Fruit fly (Drosophila melanogaster) Kc167 (cell line): ENCODE measurements around the gene Lipt2.

Source experiments
- Myc ChIP-seq: fragments of >200 bp; optimal IDR thresholded peaks from 2 replicates; lab custom pipeline; 2017; ENCODE audit warnings: missing external identifiers
- Sin3A ChIP-seq: fragments of >200 bp; optimal IDR thresholded peaks from 2 replicates; lab custom pipeline; 2018; ENCODE audit warnings: missing external identifiers
- h ChIP-seq: fragments of >200 bp; optimal IDR thresholded peaks from 3 replicates; lab custom pipeline; 2018; ENCODE audit warnings: missing external identifiers
- insv ChIP-seq: fragments of >200 bp; optimal IDR thresholded peaks from 3 replicates; lab custom pipeline; 2018; ENCODE audit warnings: missing external identifiers
- psq ChIP-seq: fragments of >200 bp; optimal IDR thresholded peaks from 2 replicates; lab custom pipeline; 2017; ENCODE audit warnings: missing external identifiers
- ttk ChIP-seq: sonication (Bioruptor generic); optimal IDR thresholded peaks from 2 replicates; lab custom pipeline; 2017; ENCODE audit warnings: missing external identifiers

The Lipt2 gene

DNA sequence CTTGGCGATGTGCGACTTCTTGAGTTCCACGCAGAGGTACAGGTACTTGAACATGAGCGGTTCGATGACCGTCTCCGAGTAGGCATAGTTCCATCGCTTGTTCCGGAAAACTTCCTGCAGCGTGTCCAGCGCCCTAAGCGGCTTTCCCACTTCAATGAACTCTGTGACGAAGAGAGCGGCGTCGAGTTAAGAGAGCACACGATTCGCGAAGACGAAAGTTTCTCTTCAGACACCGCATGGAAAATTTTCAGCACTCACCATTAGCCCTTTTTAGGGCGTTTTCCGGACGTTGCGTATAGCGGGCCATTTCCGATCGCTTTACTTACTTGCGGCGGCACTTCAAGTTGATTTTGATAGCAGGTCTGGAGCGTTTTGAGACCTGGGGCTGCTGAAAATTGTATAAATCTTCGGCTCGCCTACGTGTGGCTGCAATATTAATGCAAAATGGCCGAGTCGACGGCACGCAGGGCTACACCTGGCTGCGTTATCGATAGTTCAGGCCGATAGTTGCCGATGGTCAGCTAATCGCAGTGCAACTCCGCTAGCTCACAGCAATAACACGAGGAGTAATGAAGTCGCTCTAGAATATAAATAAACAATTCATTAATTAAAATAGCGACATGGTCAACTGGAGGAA, 3.6 kb downstream of the Lipt2 start, which contains the start of the genes eIF3a and CG1074:
TSS of gene eIF3a (minus strand) at position 455 of the 637 bp plus-strand sequence.
TSS of gene CG1074 (plus strand) at position 525 of the 637 bp plus-strand sequence.
- TF ChIP-seq Myc (lab: Kevin White, UChicago) (no peak), h (lab: Kevin White, UChicago) (no peak), insv (lab: Kevin White, UChicago) (no peak), psq (no peak), Sin3A (no peak), ttk (lab: Kevin White, UChicago) (no peak)

DNA sequence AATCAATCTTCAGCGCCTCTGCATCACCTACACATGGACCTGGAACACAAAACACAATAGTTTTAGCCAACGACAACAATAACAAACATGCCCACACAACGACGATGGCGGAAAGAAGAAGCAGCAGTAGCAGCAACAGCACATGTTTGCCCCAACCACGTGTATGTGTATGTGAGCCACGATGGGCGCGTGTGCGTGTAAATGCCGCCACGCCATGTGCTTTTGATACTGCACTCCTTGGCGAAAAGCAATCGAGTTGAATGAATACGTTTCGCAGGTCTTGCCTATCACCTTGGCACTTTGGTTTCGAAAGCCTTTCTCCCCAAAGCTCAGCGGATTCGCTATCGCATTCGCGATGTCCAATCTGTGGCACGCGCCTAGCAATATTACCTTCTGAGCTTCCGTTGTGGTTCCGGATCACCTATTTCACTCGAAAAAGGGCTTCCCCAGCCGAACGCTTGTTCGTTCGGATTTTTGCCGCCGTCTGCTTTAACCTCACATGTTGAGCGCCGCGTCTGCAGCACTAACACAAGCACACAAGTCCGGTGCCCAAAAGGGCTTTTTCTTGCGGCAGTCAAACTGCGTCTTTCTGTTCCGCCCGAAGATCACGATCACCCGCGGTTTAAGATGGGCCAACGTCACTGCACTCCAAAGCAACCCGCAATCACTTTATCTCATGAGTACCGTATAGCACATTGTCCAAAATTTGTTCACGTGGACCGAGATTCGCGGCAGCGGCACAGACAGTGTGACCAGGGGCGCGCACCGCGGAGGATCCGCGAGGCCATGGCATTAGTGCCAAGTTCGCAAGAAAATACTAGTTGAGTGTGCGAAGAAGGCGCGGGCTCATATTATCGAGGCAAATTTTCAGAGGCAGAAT, 8.3 kb downstream of the Lipt2 start, which contains the start of gene srl:
TSS of gene srl (minus strand) at position 751 of the 880 bp plus-strand sequence.
- TF ChIP-seq insv (lab: Kevin White, UChicago) (no peak), h (lab: Kevin White, UChicago) (no peak), psq (no peak), Myc (lab: Kevin White, UChicago) (no peak), Sin3A (no peak), ttk (lab: Kevin White, UChicago) (no peak)

- TF ChIP-seq h (lab: Kevin White, UChicago) (no peak), psq (no peak), ttk (lab: Kevin White, UChicago) (no peak), Myc (lab: Kevin White, UChicago) (no peak), insv (lab: Kevin White, UChicago) (no peak), Sin3A (no peak)
Measured at dm6 chr3R:4426730-4427129, 10.4 kb downstream of the Lipt2 start, which contains the start of gene CG31525. Gene CG31525 (plus strand): TSS chr3R:4427030.

- TF ChIP-seq h (lab: Kevin White, UChicago) (no peak), insv (lab: Kevin White, UChicago) (no peak), Sin3A (no peak), Myc (lab: Kevin White, UChicago) (no peak), ttk (lab: Kevin White, UChicago) (no peak), psq (no peak)
Measured at dm6 chr3R:4419482-4419881, 17.6 kb downstream of the Lipt2 start, which contains the start of gene CG32944. Gene CG32944 (minus strand): TSS chr3R:4419578.

dm6 chr3R:4416138-4416537, 21.0 kb downstream of the Lipt2 start, which contains the start of gene CG31528:
Gene CG31528 (plus strand): TSS chr3R:4416438.
- TF ChIP-seq insv (lab: Kevin White, UChicago) (no peak), psq (no peak), h (lab: Kevin White, UChicago) (no peak), ttk (lab: Kevin White, UChicago) (no peak), Sin3A (no peak), Myc (lab: Kevin White, UChicago) (no peak)

DNA sequence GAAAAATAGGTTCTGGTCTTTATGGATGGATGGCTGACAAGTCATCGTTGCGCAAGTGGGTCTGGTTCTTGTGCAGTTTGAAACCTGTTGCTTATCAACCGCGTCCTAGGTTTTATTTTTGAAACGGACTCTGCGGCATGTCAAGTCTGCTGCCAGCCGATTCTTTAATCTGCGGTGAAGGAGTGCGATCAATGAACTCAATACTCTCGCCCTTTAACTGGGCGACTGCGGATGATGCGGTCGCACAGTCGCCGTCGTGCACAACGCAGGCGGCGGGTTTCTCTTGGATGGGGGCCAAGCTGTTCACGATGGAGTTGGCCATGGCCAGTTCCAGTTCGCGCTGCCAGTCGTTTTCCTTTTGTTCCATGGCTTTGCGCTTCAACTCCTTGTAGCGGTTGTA, 29.8 kb downstream of the Lipt2 start:
- TF ChIP-seq psq (no peak), insv (lab: Kevin White, UChicago) (no peak), h (lab: Kevin White, UChicago) (no peak), Myc (lab: Kevin White, UChicago) (no peak), ttk (lab: Kevin White, UChicago) (no peak), Sin3A (no peak)

dm6 chr3R:4403706-4404392, 33.3 kb downstream of the Lipt2 start:
- TF ChIP-seq h (lab: Kevin White, UChicago) (no peak), psq (no peak), insv (lab: Kevin White, UChicago) (no peak), Myc (lab: Kevin White, UChicago) (no peak), Sin3A (no peak), ttk (lab: Kevin White, UChicago) (no peak)

- TF ChIP-seq Myc (lab: Kevin White, UChicago) (no peak), ttk (lab: Kevin White, UChicago) (no peak), insv (lab: Kevin White, UChicago) (no peak), h (lab: Kevin White, UChicago) (no peak), Sin3A (no peak), psq (no peak)
Measured at dm6 chr3R:4402884-4403705, 34.0 kb downstream of the Lipt2 start, which contains the start of gene lost. Gene lost (plus strand): TSS chr3R:4403076.

DNA sequence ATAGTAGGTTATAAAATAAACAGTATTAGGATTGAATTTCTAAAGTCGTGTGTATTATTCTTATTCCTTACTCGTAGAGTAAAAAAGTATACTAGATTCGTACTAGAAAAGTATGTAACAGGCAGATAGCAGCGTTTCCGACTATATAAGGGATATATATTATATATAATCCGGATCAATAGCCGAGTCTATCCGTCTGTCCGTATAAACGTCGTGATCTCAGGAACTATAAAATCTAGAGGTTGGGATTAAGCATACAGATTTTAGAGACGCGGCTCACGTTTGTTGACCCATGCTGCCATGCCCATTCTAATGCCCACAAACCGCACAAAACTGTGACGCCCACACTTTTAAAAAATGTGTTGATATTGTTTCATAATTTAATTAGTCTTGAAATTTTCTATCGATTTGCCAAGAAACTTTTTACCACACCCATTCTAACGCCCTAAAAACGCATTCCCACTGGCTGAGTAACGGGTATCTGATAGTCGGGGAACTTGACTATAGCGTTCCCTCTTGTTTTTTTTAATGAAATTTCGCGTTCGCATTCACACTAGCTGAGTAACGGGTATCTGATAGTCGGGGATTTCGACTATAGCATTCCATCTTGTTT, 35.0 kb downstream of the Lipt2 start, which contains the start of gene CG9853:
TSS of gene CG9853 (minus strand) at position 51 of the 613 bp plus-strand sequence.
- TF ChIP-seq insv (lab: Kevin White, UChicago) (no peak), Myc (lab: Kevin White, UChicago) (no peak), Sin3A (no peak), psq (no peak), ttk (lab: Kevin White, UChicago) (no peak), h (lab: Kevin White, UChicago) (no peak)

DNA sequence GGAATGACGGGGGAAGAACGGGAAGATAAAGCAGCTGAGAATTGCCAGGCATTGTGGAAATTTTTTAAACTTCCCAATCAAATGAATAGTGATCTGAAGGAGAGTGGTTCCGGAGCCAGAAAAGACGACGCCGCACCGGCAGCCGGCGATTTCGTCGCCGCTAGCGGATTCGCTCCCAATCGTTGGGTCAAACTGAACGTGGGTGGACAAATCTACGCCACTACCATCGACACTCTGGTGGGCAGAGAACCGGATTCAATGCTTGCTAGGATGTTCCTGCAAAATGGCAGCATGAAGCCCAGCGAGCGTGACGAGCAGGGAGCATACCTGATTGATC, 36.7 kb downstream of the Lipt2 start, which contains the start of gene CG14647:
TSS of gene CG14647 (plus strand) at position 14 of the 337 bp plus-strand sequence.
- no peak for TF ChIP-seq h (lab: Kevin White, UChicago)
- no peak for TF ChIP-seq Myc (lab: Kevin White, UChicago)
- TF ChIP-seq psq: no peak
- TF ChIP-seq ttk (lab: Kevin White, UChicago): no peak
- TF ChIP-seq insv (lab: Kevin White, UChicago): no peak
- no peak for TF ChIP-seq Sin3A
